Worm (Caenorhabditis elegans) whole organism, young adult: ENCODE results near the gene mpz-3.

Experiments
- B0019.2 ChIP-seq: fragments of 200-800 bp; sonication (Bioruptor generic); conservative IDR thresholded peaks from 2 replicates; pipeline ENCODE4 v1.3.6; 2022; ENCODE audit warnings: missing genetic modification reagents, missing genetic modification characterization, missing compliant biosample characterization
- C06A6.2 ChIP-seq: fragments of 200-800 bp; sonication (Bioruptor generic); conservative IDR thresholded peaks from 2 replicates; pipeline ENCODE4 v1.3.6; 2022; ENCODE audit warnings: missing genetic modification characterization, missing compliant biosample characterization
- D2030.7 ChIP-seq: fragments of 200-800 bp; sonication (Bioruptor generic); IDR thresholded peaks from 2 replicates; pipeline ENCODE4 v1.3.6; 2022; ENCODE audit warnings: missing genetic modification reagents, missing genetic modification characterization, missing compliant biosample characterization
- F23B12.7 ChIP-seq: sonication (generic microtip); optimal IDR thresholded peaks from 2 replicates; lab custom pipeline; 2017; ENCODE audit warnings: missing genetic modification characterization, mild to moderate bottlenecking, missing compliant biosample characterization, antibody characterized with exemption, moderate library complexity; ENCODE audit not compliant: insufficient read depth
- F33H1.4 ChIP-seq: fragments of 200-800 bp; sonication (Bioruptor generic); IDR thresholded peaks from 2 replicates; pipeline ENCODE4 v1.3.6; 2022; ENCODE audit warnings: missing genetic modification reagents, missing genetic modification characterization, missing compliant biosample characterization
- F39B2.1 ChIP-seq: fragments of 200-800 bp; sonication (Bioruptor generic); IDR thresholded peaks from 2 replicates; pipeline ENCODE4 v1.3.6; 2022; ENCODE audit warnings: missing genetic modification reagents, missing genetic modification characterization, missing compliant biosample characterization
- F57C9.4 ChIP-seq: sonication (generic microtip); optimal IDR thresholded peaks from 2 replicates; lab custom pipeline; 2017; ENCODE audit warnings: mild to moderate bottlenecking, missing genetic modification characterization, missing compliant biosample characterization
- K11D2.4 ChIP-seq: fragments of 200-800 bp; sonication (Bioruptor generic); IDR thresholded peaks from 2 replicates; pipeline ENCODE4 v1.3.6; 2022; ENCODE audit warnings: missing genetic modification reagents, missing genetic modification characterization, missing compliant biosample characterization
- Y79H2A.3 ChIP-seq: fragments of 200-800 bp; sonication (Bioruptor generic); conservative IDR thresholded peaks from 2 replicates; pipeline ENCODE4 v1.3.6; 2022; ENCODE audit warnings: missing genetic modification reagents, missing genetic modification characterization, missing compliant biosample characterization
- ama-1 ChIP-seq, 3 experiments: fragments of 150-350 bp in 1 of 3; sonication (generic microtip) in 2 of 3; optimal IDR thresholded peaks; 2 replicates each; lab custom pipeline; 2014 to 2018; ENCODE audit warnings: missing biosample characterization in 2 of 3, missing genetic modification characterization in 2 of 3, missing genetic modification reagents in 2 of 3
- attf-5 ChIP-seq: fragments of 200-800 bp; sonication (Bioruptor generic); optimal IDR thresholded peaks from 2 replicates; lab custom pipeline; 2018; ENCODE audit warnings: mild to moderate bottlenecking, missing genetic modification characterization, missing compliant biosample characterization
- bed-1 ChIP-seq: fragments of 200-800 bp; sonication (Bioruptor generic); IDR thresholded peaks from 2 replicates; pipeline ENCODE4 v1.3.6; 2022; ENCODE audit warnings: missing genetic modification reagents, missing genetic modification characterization, missing compliant biosample characterization
- ceh-40 ChIP-seq: fragments of 200-800 bp; sonication (Bioruptor generic); IDR thresholded peaks from 2 replicates; pipeline ENCODE4 v1.3.6; 2022; ENCODE audit warnings: missing genetic modification characterization, missing compliant biosample characterization
- die-1 ChIP-seq: sonication (generic microtip); optimal IDR thresholded peaks from 2 replicates; lab custom pipeline; 2016; ENCODE audit warnings: missing genotype, mild to moderate bottlenecking, missing genetic modification characterization, missing compliant biosample characterization
- efl-1 ChIP-seq: fragments of 150-350 bp; optimal IDR thresholded peaks from 2 replicates; lab custom pipeline; 2014; ENCODE audit warnings: missing biosample characterization, missing genetic modification reagents, missing genetic modification characterization
- fkh-3 ChIP-seq: sonication (generic microtip); optimal IDR thresholded peaks from 2 replicates; lab custom pipeline; 2016; ENCODE audit warnings: mild to moderate bottlenecking, missing genetic modification characterization, missing compliant biosample characterization
- let-526 ChIP-seq: fragments of 200-800 bp; sonication (Bioruptor generic); IDR thresholded peaks from 2 replicates; pipeline ENCODE4 v1.3.6; 2022; ENCODE audit warnings: missing genetic modification reagents, missing genetic modification characterization, missing compliant biosample characterization
- lin-26 ChIP-seq: fragments of 200-800 bp; sonication (Bioruptor generic); IDR thresholded peaks from 2 replicates; pipeline ENCODE4 v1.3.6; 2022; ENCODE audit warnings: missing genetic modification reagents, missing genetic modification characterization, missing compliant biosample characterization
- lsl-1 ChIP-seq: fragments of 200-800 bp; sonication (Bioruptor generic); optimal IDR thresholded peaks from 2 replicates; lab custom pipeline; 2018; ENCODE audit warnings: mild to moderate bottlenecking, missing genetic modification characterization, moderate library complexity, missing compliant biosample characterization
- lsy-27 ChIP-seq: sonication (generic microtip); optimal IDR thresholded peaks from 2 replicates; lab custom pipeline; 2017; ENCODE audit warnings: missing genetic modification characterization, mild to moderate bottlenecking, missing compliant biosample characterization, antibody characterized with exemption, missing genotype, borderline replicate concordance; ENCODE audit not compliant: insufficient read depth
- madf-6 ChIP-seq: fragments of 200-800 bp; sonication (Bioruptor generic); IDR thresholded peaks from 2 replicates; pipeline ENCODE4 v1.3.6; 2022; ENCODE audit warnings: missing genetic modification reagents, missing genetic modification characterization, missing compliant biosample characterization
- madf-8 ChIP-seq: fragments of 200-800 bp; sonication (Bioruptor generic); conservative IDR thresholded peaks from 2 replicates; pipeline ENCODE4 v1.3.6; 2022; ENCODE audit warnings: missing genetic modification reagents, missing genetic modification characterization, missing compliant biosample characterization
- mel-28 ChIP-seq: sonication (generic microtip); optimal IDR thresholded peaks from 2 replicates; lab custom pipeline; 2016; ENCODE audit warnings: borderline replicate concordance, mild to moderate bottlenecking, missing genetic modification characterization, missing compliant biosample characterization
- mxl-1 ChIP-seq: sonication (generic microtip); optimal IDR thresholded peaks from 2 replicates; lab custom pipeline; 2016; ENCODE audit warnings: missing genetic modification characterization, missing compliant biosample characterization
- nfya-1 ChIP-seq: sonication (generic microtip); optimal IDR thresholded peaks from 2 replicates; lab custom pipeline; 2017; ENCODE audit warnings: antibody characterized with exemption, missing compliant biosample characterization, missing genetic modification characterization, borderline replicate concordance; ENCODE audit not compliant: insufficient read depth
- nhr-27 ChIP-seq: fragments of 200-800 bp; sonication (Bioruptor generic); optimal IDR thresholded peaks from 2 replicates; lab custom pipeline; 2018; ENCODE audit warnings: mild to moderate bottlenecking, missing genetic modification characterization, moderate library complexity, missing compliant biosample characterization
- rec-8 ChIP-seq, 2 experiments: sonication (generic microtip); optimal IDR thresholded peaks; 2 replicates each; lab custom pipeline; 2016; ENCODE audit warnings: mild to moderate bottlenecking in 2 of 2, missing genetic modification characterization in 2 of 2, missing genetic modification reagents in 2 of 2, missing genotype in 2 of 2, missing biosample characterization in 1 of 2, missing compliant biosample characterization in 1 of 2, moderate library complexity in 1 of 2
- rpc-1 ChIP-seq, 2 experiments: fragments of 150-350 bp in 1 of 2; sonication (generic microtip) in 1 of 2; optimal IDR thresholded peaks; 2 replicates each; lab custom pipeline; 2014 to 2018; ENCODE audit warnings: missing biosample characterization in 1 of 2, missing genetic modification characterization in 1 of 2, missing genetic modification reagents in 1 of 2, missing genotype in 1 of 2
- sptf-2 ChIP-seq: fragments of 200-800 bp; sonication (Bioruptor generic); optimal IDR thresholded peaks from 2 replicates; lab custom pipeline; 2018; ENCODE audit warnings: mild to moderate bottlenecking, missing genetic modification characterization, missing compliant biosample characterization
- tlf-1 ChIP-seq: fragments of 200-800 bp; sonication (Bioruptor generic); optimal IDR thresholded peaks from 2 replicates; lab custom pipeline; 2018; ENCODE audit warnings: mild to moderate bottlenecking, missing genetic modification characterization, missing compliant biosample characterization
- unc-62 ChIP-seq: fragments of 150-350 bp; optimal IDR thresholded peaks from 2 replicates; lab custom pipeline; 2014; ENCODE audit warnings: missing biosample characterization, missing genetic modification reagents, missing genetic modification characterization
- xnd-1 ChIP-seq: sonication (generic microtip); optimal IDR thresholded peaks from 2 replicates; lab custom pipeline; 2016; ENCODE audit warnings: missing genotype, missing genetic modification reagents, missing genetic modification characterization, missing compliant biosample characterization
- zim-3 ChIP-seq: sonication (generic microtip); optimal IDR thresholded peaks from 2 replicates; lab custom pipeline; 2017; ENCODE audit warnings: mild to moderate bottlenecking, missing genetic modification characterization, moderate library complexity, missing compliant biosample characterization
- ztf-22 ChIP-seq: fragments of 200-800 bp; sonication (Bioruptor generic); optimal IDR thresholded peaks from 2 replicates; lab custom pipeline; 2018; ENCODE audit warnings: mild to moderate bottlenecking, missing genetic modification characterization, moderate library complexity, missing compliant biosample characterization
- ztf-25 ChIP-seq: fragments of 200-800 bp; sonication (Bioruptor generic); IDR thresholded peaks from 2 replicates; pipeline ENCODE4 v1.3.6; 2022; ENCODE audit warnings: missing genetic modification reagents, missing genetic modification characterization, missing compliant biosample characterization
- ztf-28 ChIP-seq: fragments of 200-800 bp; sonication (Bioruptor generic); IDR thresholded peaks from 2 replicates; pipeline ENCODE4 v1.3.6; 2022; ENCODE audit warnings: missing genetic modification reagents, missing genetic modification characterization, missing compliant biosample characterization

Gene mpz-3

DNA sequence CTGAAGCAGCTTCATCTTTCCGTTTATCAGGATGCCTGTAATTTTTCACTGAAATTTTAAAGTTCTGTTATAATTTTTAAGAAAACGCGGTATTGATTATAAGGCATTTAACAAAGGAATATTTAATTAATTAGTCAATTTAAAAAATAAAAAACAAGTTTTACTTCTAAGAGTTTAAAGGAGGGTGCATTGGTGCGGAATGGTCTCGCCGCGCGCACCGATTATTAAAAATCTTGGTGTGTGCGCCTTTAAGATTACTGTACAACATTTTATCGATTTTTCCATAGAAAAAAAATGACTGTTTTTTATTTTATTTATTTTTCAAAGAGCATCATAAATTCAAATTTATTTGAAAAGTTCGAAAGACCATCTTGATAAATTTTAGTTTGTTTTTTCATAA, 32.3 kb upstream of the mpz-3 start:
- TF ChIP-seq xnd-1 (tag; lab: Kevin White, UChicago) (peak; percentile 27), nhr-27 (tag; lab: Kevin White, UChicago) (no peak), sptf-2 (GFP tag; lab: Kevin White, UChicago) (no peak), F33H1.4 (GFP tag; lab: Robert Waterston, UW) (peak; percentile 83), K11D2.4 (GFP tag; lab: Robert Waterston, UW) (no peak), D2030.7 (GFP tag; lab: Robert Waterston, UW) (0 out of 2 replicates have a peak, but pooled peaks have one; percentile 29), B0019.2 (GFP tag; lab: Robert Waterston, UW) (no peak), mxl-1 (tag; lab: Kevin White, UChicago) (no peak), efl-1 (GFP tag; lab: Kevin White, UChicago) (peak; percentile 15), madf-6 (GFP tag; lab: Robert Waterston, UW) (peak; percentile 81), madf-8 (GFP tag; lab: Robert Waterston, UW) (peak; percentile 62), bed-1 (GFP tag; lab: Robert Waterston, UW) (no peak), lsl-1 (peak; percentile 83)

DNA sequence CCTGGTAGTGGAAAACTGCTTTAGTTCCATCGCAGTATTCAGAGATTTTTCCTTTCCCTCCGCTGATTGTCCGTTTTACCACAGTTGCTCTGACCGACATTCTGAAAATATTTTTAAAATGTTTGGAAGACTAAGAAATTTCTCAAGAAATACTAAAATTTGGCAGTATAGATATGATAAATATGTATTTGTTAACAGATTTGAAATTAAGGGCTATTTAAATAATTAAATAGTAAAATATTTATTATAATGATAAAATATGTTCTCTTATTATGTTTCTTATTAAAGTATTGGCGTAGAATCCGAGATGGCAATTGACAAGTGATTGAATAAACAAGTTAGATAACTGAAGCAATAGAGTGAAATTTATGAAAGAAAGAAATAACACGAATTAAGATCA, 29.0 kb upstream of the mpz-3 start, which contains the start of gene aipr-1:
Gene aipr-1, minus strand, starts transcription at position 101 of the 400 bp plus-strand sequence.
- no peak for TF ChIP-seq F33H1.4 (GFP tag; lab: Robert Waterston, UW)
- no peak for TF ChIP-seq mel-28
- no peak for TF ChIP-seq ztf-25 (GFP tag; lab: Robert Waterston, UW)
- no peak for TF ChIP-seq Y79H2A.3
- TF ChIP-seq ceh-40 (GFP tag; lab: Robert Waterston, UW), result no peak
- TF ChIP-seq die-1, result no peak
- TF ChIP-seq attf-5 (GFP tag; lab: Kevin White, UChicago), result no peak
- no peak for TF ChIP-seq zim-3 (tag; lab: Kevin White, UChicago)
- no peak for TF ChIP-seq rpc-1 (optimal IDR thresholded peaks at IDR 0.05; lab: Kevin White, UChicago)
- no peak for TF ChIP-seq rpc-1 (tag; optimal IDR thresholded peaks at IDR 0.05; lab: Kevin White, UChicago)
- no peak for TF ChIP-seq rec-8 (tag; optimal IDR thresholded peaks at IDR 0.05; lab: Kevin White, UChicago)
- TF ChIP-seq lsy-27 (tag; lab: Kevin White, UChicago), result no peak
- TF ChIP-seq F57C9.4 (tag; lab: Kevin White, UChicago), result no peak
- no peak for TF ChIP-seq tlf-1 (GFP tag; lab: Kevin White, UChicago)
- TF ChIP-seq unc-62 (GFP tag; lab: Kevin White, UChicago), result no peak
- no peak for TF ChIP-seq C06A6.2
- no peak for TF ChIP-seq let-526 (GFP tag; lab: Robert Waterston, UW)

DNA sequence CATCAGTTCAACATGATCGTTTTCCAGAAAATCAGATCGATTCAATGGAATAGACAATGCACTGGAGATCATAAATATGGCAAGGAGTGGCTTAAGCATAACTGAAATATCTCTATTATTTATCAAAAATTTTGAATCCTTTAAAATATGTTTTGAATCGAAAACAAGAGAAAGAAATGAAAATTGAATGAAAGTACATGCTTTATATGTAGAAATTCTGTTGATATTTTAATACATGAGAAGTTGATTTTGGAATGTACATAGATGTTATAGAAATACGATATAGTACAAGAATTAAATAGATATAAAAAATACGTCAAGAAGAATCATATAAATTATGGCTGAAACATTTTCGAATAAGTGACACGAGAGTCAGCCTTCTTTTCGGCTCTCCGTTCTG, 27.1 kb upstream of the mpz-3 start, which contains the start of gene C56C10.9:
Gene C56C10.9, minus strand, starts transcription at position 101 of the 400 bp plus-strand sequence.
- no peak for TF ChIP-seq F39B2.1
- no peak for TF ChIP-seq ztf-28 (GFP tag; lab: Robert Waterston, UW)
- TF ChIP-seq lin-26, result no peak
- no peak for TF ChIP-seq ztf-22 (GFP tag; lab: Kevin White, UChicago)
- no peak for TF ChIP-seq nfya-1 (tag; lab: Kevin White, UChicago)
- TF ChIP-seq madf-6 (GFP tag; lab: Robert Waterston, UW), result no peak
- TF ChIP-seq F23B12.7 (tag; lab: Kevin White, UChicago), result no peak
- no peak for TF ChIP-seq ama-1 (optimal IDR thresholded peaks at IDR 0.05; lab: Kevin White, UChicago)
- TF ChIP-seq ama-1 (GFP tag; optimal IDR thresholded peaks at IDR 0.05; lab: Kevin White, UChicago), result no peak
- no peak for TF ChIP-seq fkh-3 (tag; lab: Kevin White, UChicago)
